Worm (Caenorhabditis elegans): ENCODE results near the gene C42D8.9.

- TF ChIP-seq rnt-1 (tag; optimal IDR thresholded peaks at IDR 0.05) (no peak), fax-1 (tag; optimal IDR thresholded peaks at IDR 0.05) (no peak), fkh-10 (GFP tag; optimal IDR thresholded peaks at IDR 0.05) (no peak), pha-4 (tag; optimal IDR thresholded peaks at IDR 0.05) (no peak)
Measured at ce11 chrX:5140177-5140576, 33.3 kb upstream of the C42D8.9 start.
